Fruit fly (Drosophila melanogaster): ENCODE results near the gene CG15914.

CG15914 gene

DNA sequence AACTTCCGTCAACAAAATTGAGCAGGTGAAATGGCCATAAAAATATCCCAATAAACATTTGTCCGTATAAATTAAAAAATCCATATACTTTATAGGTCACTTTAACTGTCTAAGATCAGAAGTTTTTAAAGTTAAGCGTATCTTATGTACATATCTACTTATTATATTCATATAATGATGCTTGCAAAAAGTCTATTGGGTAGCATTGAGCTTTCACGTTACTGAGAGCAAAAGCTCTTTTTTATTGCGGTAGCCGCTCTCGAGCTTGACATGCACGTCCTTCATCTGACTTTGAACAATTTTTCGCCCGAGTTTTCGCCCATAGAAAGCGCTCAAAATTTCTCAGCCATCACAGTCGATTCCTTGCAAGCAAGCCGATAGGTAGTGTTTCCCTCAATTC, 14.6 kb downstream of the CG15914 start, which contains the start of gene Gapdh2:
Gene Gapdh2, plus strand, starts transcription at position 283 of the 400 bp plus-strand sequence.
- TF ChIP-seq CTCF (optimal IDR thresholded peaks at IDR 0.05) (no peak), CG8478 (optimal IDR thresholded peaks at IDR 0.05) (no peak)

DNA sequence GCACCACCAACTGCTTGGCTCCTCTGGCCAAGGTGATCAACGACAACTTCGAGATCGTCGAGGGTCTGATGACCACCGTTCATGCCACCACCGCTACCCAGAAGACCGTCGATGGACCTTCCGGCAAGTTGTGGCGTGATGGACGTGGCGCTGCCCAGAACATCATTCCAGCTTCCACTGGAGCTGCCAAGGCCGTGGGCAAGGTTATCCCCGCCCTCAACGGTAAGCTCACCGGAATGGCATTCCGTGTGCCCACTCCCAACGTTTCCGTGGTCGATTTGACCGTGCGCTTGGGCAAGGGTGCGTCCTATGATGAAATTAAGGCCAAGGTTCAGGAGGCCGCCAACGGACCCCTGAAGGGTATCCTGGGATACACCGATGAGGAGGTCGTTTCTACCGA, 15.6 kb downstream of the CG15914 start:
- TF ChIP-seq CTCF (optimal IDR thresholded peaks at IDR 0.05) (no peak), CG8478 (optimal IDR thresholded peaks at IDR 0.05) (no peak)

DNA sequence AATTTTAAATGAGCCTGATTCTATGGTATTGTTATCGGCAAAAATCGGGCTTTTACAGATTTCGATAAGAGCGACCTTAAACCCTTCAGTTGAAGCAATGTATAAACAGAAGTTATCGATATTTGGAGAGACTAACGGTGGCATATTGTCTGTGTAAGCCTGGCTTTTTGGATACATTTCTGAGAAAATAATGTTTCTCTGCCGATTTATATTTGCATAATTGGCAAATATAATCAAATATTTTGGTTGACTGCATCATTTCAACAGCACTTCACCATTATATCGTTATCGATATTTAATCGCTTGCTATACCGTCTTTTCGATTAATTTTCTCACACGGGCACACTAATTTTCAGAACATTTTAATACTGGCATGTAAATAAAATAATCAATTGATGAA, 16.6 kb downstream of the CG15914 start, which contains the start of gene CG16952:
Gene CG16952, plus strand, starts transcription at position 341 of the 400 bp plus-strand sequence.
- no peak for TF ChIP-seq CTCF (optimal IDR thresholded peaks at IDR 0.05)
- TF ChIP-seq CG8478 (optimal IDR thresholded peaks at IDR 0.05), result no peak

DNA sequence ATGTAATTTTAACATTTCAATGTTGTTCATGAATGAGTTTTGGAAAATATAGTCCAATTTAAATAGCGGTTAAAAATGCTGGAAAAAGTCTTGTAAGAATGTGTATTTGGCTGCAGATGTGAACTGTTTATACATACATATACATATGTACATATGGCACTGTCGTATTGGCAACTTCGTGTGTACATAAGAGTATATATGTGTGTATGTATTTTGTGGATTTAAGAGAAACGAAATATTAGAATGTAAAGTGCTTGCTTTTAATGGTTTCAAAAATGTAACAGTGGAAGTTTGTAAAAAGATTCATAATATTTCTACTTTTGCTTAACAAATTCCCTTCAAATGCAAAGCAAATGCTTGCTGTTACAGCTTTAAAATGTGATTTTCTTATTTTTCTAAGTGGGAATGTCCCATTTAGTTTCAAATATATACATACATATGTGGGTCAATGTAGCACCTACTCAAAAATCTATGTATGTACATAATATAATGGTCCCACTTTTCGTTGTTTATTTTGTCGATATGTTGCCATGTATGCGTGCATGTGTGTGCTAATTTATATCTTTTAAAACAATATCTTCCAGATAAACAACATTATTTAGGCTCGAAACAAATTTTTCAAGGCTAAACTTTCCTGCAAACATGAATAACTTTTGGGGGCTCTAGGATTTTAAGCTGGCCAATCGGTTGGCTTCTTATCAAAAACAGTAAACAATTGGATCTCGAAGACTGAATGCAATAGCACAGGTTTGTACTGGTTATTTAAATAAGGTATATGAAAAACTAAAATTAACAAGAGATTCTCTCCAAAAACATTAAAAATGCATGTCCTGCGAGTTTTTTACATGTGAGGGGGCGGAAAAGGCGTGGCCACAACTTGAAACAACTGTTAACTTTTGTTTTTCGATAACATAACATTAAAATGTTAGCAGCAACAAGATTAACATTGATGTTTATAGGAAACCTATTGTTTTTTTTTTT, 17.8 kb downstream of the CG15914 start:
- TF ChIP-seq CTCF (optimal IDR thresholded peaks at IDR 0.05) (no peak), CG8478 (optimal IDR thresholded peaks at IDR 0.05) (no peak)

DNA sequence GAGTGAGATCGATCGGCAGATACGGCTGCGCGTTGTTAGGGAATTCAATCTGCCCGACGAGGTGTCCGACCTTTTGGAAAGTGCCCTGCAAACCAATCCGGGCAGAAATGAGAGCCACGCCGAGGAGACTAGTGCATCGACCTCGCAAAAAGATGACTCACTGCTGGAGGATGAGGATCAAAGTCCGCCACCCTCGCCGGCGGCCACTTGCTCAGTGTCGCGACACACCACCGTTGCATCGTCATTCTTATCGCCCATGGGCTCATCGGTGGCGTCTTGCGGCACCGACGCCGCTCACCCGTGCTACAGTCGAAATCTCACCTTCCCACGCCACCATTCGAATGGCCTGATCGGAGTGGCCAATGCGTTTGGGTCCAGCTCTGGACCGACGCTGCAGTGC, 21.2 kb downstream of the CG15914 start:
- TF ChIP-seq CG8478 (optimal IDR thresholded peaks at IDR 0.05) (no peak), CTCF (optimal IDR thresholded peaks at IDR 0.05) (no peak)

DNA sequence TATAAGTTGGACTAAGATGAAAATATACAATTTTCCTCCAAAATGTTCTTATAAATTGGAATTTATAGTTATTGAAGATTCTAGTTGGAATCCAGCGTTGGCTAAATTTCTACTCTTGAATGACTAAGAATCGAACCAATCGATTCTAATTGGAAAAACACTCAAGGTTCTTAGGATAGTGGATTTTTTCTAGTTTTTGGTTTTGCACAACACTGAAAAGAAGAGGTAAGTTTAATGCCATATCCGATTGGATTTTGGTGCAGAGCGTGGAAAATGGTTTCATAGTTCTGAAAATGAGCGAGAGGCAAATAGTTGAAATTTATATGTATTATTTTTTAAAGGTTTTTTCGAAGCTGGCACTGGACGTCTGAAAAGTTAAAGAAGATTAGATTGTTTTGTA, 22.3 kb downstream of the CG15914 start:
- TF ChIP-seq CTCF (optimal IDR thresholded peaks at IDR 0.05), result no peak

dm6 chrX:15886411-15887246, 33.4 kb downstream of the CG15914 start:
- TF ChIP-seq CTCF (optimal IDR thresholded peaks at IDR 0.05), result peak in 1 of 2 experiments; percentile 3
- TF ChIP-seq CG8478 (optimal IDR thresholded peaks at IDR 0.05), result no peak

DNA sequence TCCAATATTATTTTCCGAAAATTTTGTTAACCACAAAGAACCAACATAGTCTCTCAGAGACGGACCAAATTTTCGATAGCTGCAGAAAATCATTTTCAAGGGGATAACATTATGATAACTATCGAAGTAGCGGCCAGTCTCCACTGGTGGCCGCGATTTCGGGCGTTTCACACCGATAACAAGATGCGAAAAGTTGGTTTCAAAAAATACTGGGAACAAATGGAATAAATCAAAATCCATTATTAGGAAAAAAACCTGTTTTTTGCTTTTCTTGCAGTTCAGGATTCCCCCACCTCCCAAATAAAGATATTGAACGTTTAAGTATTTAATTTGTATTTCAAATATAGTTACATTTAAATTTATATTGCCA, 34.0 kb downstream of the CG15914 start, which contains the start of gene tay:
Gene tay, minus strand, starts transcription at position 65 of the 370 bp plus-strand sequence.
- TF ChIP-seq CG8478 (optimal IDR thresholded peaks at IDR 0.05) (no peak), CTCF (optimal IDR thresholded peaks at IDR 0.05) (peak in 1 of 2 experiments; percentile 33)

DNA sequence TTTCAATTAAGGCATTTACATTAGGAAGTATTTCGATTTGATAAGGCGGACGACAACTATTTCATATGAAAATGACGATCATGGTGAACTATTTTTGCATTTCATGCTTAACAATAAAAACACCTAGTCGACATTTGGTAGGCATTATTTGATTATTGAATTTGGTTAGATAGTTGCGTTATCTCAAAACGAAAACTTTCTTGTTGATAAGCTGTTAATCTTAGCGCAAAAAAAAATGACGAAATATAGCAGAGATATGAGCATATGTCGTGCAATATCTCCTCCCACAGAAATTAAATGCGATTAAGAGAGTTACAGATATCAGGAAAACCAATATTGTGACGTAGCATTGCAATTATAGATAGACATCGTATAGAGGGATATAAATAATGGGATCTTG, 35.5 kb downstream of the CG15914 start:
- no peak for TF ChIP-seq CG8478 (optimal IDR thresholded peaks at IDR 0.05)
- no peak for TF ChIP-seq CTCF (optimal IDR thresholded peaks at IDR 0.05)

- TF ChIP-seq CTCF (optimal IDR thresholded peaks at IDR 0.05), result no peak
These were observed 36.8 kb downstream of the CG15914 start, which contains the start of the genes MSBP and CG15916 for dm6 chrX:15889780-15890608. Gene MSBP, minus strand, starts transcription at chrX:15890109. Gene CG15916, plus strand, starts transcription at chrX:15890589.

DNA sequence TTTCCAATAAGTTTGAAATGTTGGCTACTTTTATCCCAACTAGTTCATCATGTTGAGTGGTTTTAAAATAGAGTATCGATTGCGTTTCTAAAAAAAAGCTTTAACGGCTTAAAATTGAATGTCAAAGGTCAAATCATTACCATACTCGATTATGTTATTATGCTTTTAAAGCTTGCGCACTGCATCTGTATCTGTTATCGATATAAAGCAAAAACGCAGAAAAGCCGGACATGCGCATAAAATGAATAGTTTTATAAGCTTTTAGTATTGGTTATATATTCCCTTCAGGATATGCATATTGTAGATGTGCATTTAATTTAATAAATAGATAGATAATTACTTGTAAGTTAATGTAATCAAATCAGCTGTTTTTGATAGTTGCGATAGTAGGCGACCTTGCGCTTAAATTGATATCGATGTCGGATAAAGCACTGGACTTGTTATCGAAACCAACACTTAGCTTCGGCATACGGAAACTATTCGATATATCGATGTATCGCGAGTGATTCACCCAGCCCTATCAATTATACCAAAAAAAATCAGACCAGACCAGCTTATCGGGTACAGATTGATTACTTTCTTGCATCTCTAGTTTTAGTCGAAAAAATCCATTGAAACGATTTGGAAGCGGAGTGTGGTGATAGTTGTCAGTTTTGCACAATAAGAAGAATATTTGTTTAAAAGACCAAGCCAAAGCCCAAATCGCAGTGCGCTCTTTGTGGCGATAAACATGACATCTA, 38.6 kb downstream of the CG15914 start, which contains the start of gene shi:
Gene shi, plus strand, starts transcription at position 511 of the 740 bp plus-strand sequence.
- TF ChIP-seq CG8478 (optimal IDR thresholded peaks at IDR 0.05) (no peak), CTCF (optimal IDR thresholded peaks at IDR 0.05) (no peak)

- TF ChIP-seq CG8478 (optimal IDR thresholded peaks at IDR 0.05) (no peak), CTCF (optimal IDR thresholded peaks at IDR 0.05) (no peak)
These were observed 40.6 kb downstream of the CG15914 start for dm6 chrX:15893732-15894264.

Measured in S2 (cell line).